Worm (Caenorhabditis elegans) whole organism, L2 larva: Measurements from ENCODE around the gene dos-2.
A peak's percentile ranks its signal among the peaks of the same experiment; 100 is the strongest.

Experiments used
- C34F6.9 ChIP-seq: fragments of 150-350 bp; optimal IDR thresholded peaks from 2 replicates; lab custom pipeline; 2014; ENCODE audit warnings: missing biosample characterization, missing genetic modification characterization
- R02D3.7 ChIP-seq: fragments of 150-350 bp; optimal IDR thresholded peaks from 2 replicates; lab custom pipeline; 2014; ENCODE audit warnings: missing biosample characterization, missing genetic modification characterization
- ZK546.5 ChIP-seq: sonication (generic microtip); optimal IDR thresholded peaks from 2 replicates; lab custom pipeline; 2017; ENCODE audit warnings: missing biosample characterization, missing genetic modification characterization
- alr-1 ChIP-seq: fragments of 150-350 bp; optimal IDR thresholded peaks from 2 replicates; lab custom pipeline; 2014; ENCODE audit warnings: missing biosample characterization, missing genetic modification characterization
- ceh-82 ChIP-seq: fragments of 150-350 bp; optimal IDR thresholded peaks from 2 replicates; lab custom pipeline; 2014; ENCODE audit warnings: missing biosample characterization, missing genetic modification characterization
- crh-2 ChIP-seq: sonication (generic microtip); optimal IDR thresholded peaks from 2 replicates; lab custom pipeline; 2017; ENCODE audit warnings: missing biosample characterization, missing genetic modification characterization
- dmd-4 ChIP-seq: sonication (generic microtip); optimal IDR thresholded peaks from 2 replicates; lab custom pipeline; 2017; ENCODE audit warnings: missing biosample characterization, missing genetic modification characterization
- elt-1 ChIP-seq: fragments of 150-350 bp; optimal IDR thresholded peaks from 2 replicates; lab custom pipeline; 2014; ENCODE audit warnings: missing biosample characterization, missing genetic modification characterization
- fos-1 ChIP-seq: fragments of 150-350 bp; optimal IDR thresholded peaks from 2 replicates; lab custom pipeline; 2014; ENCODE audit warnings: missing biosample characterization, missing genetic modification characterization
- gmeb-1 ChIP-seq: fragments of 150-350 bp; optimal IDR thresholded peaks from 2 replicates; lab custom pipeline; 2014; ENCODE audit warnings: missing biosample characterization, missing genetic modification characterization
- lin-11 ChIP-seq: fragments of 150-350 bp; sonication (generic microtip); optimal IDR thresholded peaks from 2 replicates; lab custom pipeline; 2014; ENCODE audit warnings: missing biosample characterization, missing genetic modification characterization, inconsistent platforms, mixed read lengths
- lsy-2 ChIP-seq, 2 experiments: fragments of 150-350 bp in 1 of 2; sonication (generic microtip) in 1 of 2; optimal IDR thresholded peaks; 2 replicates each; lab custom pipeline; 2014 to 2017; ENCODE audit warnings: missing biosample characterization in 2 of 2, missing genetic modification characterization in 2 of 2
- mbf-1 ChIP-seq: sonication (generic microtip); optimal IDR thresholded peaks from 2 replicates; lab custom pipeline; 2017; ENCODE audit warnings: missing biosample characterization, missing genetic modification characterization
- nhr-11 ChIP-seq: fragments of 150-350 bp; optimal IDR thresholded peaks from 2 replicates; lab custom pipeline; 2014; ENCODE audit warnings: missing biosample characterization, missing genetic modification characterization
- nhr-12 ChIP-seq: fragments of 150-350 bp; optimal IDR thresholded peaks from 2 replicates; lab custom pipeline; 2014; ENCODE audit warnings: missing biosample characterization, missing genetic modification characterization
- nhr-129 ChIP-seq: fragments of 150-350 bp; optimal IDR thresholded peaks from 2 replicates; lab custom pipeline; 2014; ENCODE audit warnings: missing biosample characterization, missing genetic modification characterization
- nhr-21 ChIP-seq: fragments of 150-350 bp; optimal IDR thresholded peaks from 2 replicates; lab custom pipeline; 2014; ENCODE audit warnings: missing biosample characterization, missing genetic modification characterization
- nhr-23 ChIP-seq: fragments of 150-350 bp; optimal IDR thresholded peaks from 2 replicates; lab custom pipeline; 2014; ENCODE audit warnings: missing biosample characterization, missing genetic modification reagents, missing genetic modification characterization
- nhr-237 ChIP-seq: fragments of 150-350 bp; optimal IDR thresholded peaks from 2 replicates; lab custom pipeline; 2014; ENCODE audit warnings: missing biosample characterization, missing genetic modification characterization
- nhr-25 ChIP-seq: fragments of 150-350 bp; sonication (generic microtip); optimal IDR thresholded peaks from 3 replicates; lab custom pipeline; 2014; ENCODE audit warnings: missing biosample characterization, missing genetic modification characterization
- nhr-6 ChIP-seq: fragments of 150-350 bp; optimal IDR thresholded peaks from 2 replicates; lab custom pipeline; 2014; ENCODE audit warnings: missing biosample characterization, missing genetic modification characterization
- nhr-77 ChIP-seq: fragments of 150-350 bp; optimal IDR thresholded peaks from 2 replicates; lab custom pipeline; 2014; ENCODE audit warnings: missing biosample characterization, missing genetic modification characterization
- skn-1 ChIP-seq: sonication (generic microtip); optimal IDR thresholded peaks from 2 replicates; lab custom pipeline; 2017; ENCODE audit warnings: missing biosample characterization, missing genetic modification characterization
- sma-9 ChIP-seq, 2 experiments: fragments of 150-350 bp in 1 of 2; sonication (generic microtip) in 1 of 2; optimal IDR thresholded peaks; 2 replicates each; lab custom pipeline; 2014 to 2016; ENCODE audit warnings: missing genetic modification characterization in 2 of 2, mild to moderate bottlenecking in 1 of 2, missing biosample characterization in 1 of 2, missing compliant biosample characterization in 1 of 2, missing genetic modification reagents in 1 of 2, moderate library complexity in 1 of 2
- snpc-4 ChIP-seq: fragments of 150-350 bp; optimal IDR thresholded peaks from 2 replicates; lab custom pipeline; 2014; ENCODE audit warnings: missing biosample characterization, missing genetic modification characterization
- unc-55 ChIP-seq: fragments of 150-350 bp; sonication (generic microtip); optimal IDR thresholded peaks from 3 replicates; lab custom pipeline; 2014; ENCODE audit warnings: missing biosample characterization, missing genetic modification reagents, missing genetic modification characterization
- zag-1 ChIP-seq: fragments of 150-350 bp; optimal IDR thresholded peaks from 2 replicates; lab custom pipeline; 2014; ENCODE audit warnings: missing biosample characterization, missing genetic modification characterization
- ztf-1 ChIP-seq: fragments of 200-800 bp; sonication (Bioruptor generic); conservative IDR thresholded peaks from 2 replicates; pipeline ENCODE4 v1.3.6; 2022; ENCODE audit warnings: missing genetic modification characterization, missing compliant biosample characterization
- ztf-4 ChIP-seq: fragments of 150-350 bp; optimal IDR thresholded peaks from 2 replicates; lab custom pipeline; 2014; ENCODE audit warnings: missing biosample characterization, missing genetic modification characterization

Gene dos-2

DNA sequence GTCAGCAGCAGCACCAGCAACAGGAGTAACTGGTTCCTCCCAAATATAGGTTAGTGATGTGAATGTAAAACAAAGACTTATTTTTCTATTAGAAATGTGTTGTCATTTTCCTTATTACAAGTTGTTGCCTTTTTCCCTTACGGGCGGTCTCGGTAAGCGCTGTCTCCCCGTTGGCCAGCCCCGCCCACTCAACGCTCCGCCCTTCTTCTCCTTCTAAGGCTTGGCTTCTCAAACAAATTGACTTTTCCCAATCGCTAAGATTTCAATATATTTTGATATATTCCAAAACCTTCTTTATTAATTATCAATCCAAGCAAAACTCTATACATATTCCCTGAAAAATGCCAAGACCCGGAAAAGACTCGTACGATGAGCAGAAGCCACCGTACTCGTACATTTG, 6.3 kb downstream of the dos-2 start, which contains the start of gene lin-31:
lin-31 (plus strand) TSS at position 237 of the 400 bp plus-strand sequence.
- TF ChIP-seq lsy-2 (tag; optimal IDR thresholded peaks at IDR 0.05; lab: Kevin White, UChicago) (no peak), R02D3.7 (tag; lab: Kevin White, UChicago) (no peak), alr-1 (no peak)

DNA sequence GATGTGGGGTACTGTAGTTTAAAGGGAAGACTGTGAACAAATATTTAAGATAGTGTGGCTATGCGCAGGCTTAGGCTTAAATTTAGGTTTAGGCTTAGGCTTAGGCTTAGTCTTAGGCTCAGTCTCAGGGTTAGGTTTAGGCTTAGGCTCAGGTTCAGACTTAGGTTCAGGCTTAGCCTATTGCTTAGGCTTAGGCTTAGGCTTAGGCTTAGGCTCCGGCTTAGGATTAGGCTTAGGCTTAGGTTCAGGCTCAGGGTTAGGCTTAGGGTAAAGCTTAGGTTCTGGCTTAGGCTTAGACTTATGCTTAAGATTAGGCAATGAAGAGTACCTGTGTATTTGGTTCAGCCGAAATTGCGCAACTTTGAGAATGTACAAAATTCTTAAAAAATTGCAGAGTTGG, 8.2 kb downstream of the dos-2 start:
- TF ChIP-seq nhr-77, result no peak
- no peak for TF ChIP-seq ztf-1 (GFP tag; lab: Robert Waterston, UW)
- no peak for TF ChIP-seq nhr-12
- TF ChIP-seq nhr-6 (tag; lab: Kevin White, UChicago), result no peak
- no peak for TF ChIP-seq alr-1
- no peak for TF ChIP-seq dmd-4
- no peak for TF ChIP-seq unc-55 (GFP tag; lab: Kevin White, UChicago)
- TF ChIP-seq gmeb-1, result no peak
- no peak for TF ChIP-seq ZK546.5 (tag; lab: Kevin White, UChicago)
- no peak for TF ChIP-seq skn-1
- TF ChIP-seq ceh-82 (tag; lab: Kevin White, UChicago), result no peak
- no peak for TF ChIP-seq ztf-4
- no peak for TF ChIP-seq nhr-21 (tag; lab: Kevin White, UChicago)
- TF ChIP-seq nhr-25 (tag; lab: Kevin White, UChicago), result no peak
- no peak for TF ChIP-seq mbf-1 (tag; lab: Kevin White, UChicago)
- no peak for TF ChIP-seq sma-9 (GFP tag; optimal IDR thresholded peaks at IDR 0.05; lab: Kevin White, UChicago)
- TF ChIP-seq sma-9 (tag; optimal IDR thresholded peaks at IDR 0.05; lab: Kevin White, UChicago), result no peak

DNA sequence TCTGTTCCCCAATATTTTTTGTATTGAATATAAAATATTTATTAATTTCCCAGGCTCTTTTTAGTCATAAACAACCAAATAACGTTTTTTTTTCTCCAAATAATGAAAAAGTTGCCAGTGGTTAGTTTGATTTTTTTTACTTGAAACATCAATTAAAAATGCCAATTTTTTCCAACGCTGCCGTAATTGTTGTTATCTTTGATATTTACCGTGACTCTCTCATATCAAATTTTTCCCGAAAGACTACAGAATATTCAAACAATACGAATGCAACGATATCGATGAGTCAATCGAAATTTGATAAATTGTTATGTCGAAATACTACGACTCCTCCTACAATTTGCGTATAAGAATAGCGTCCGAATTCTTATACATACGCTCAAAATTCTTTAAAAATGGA, 10.9 kb downstream of the dos-2 start, which contains the start of gene K10G6.5:
K10G6.5 (plus strand) TSS at position 345 of the 400 bp plus-strand sequence.
- TF ChIP-seq zag-1 (no peak), nhr-23 (no peak), fos-1 (tag; lab: Kevin White, UChicago) (peak; percentile 49)

DNA sequence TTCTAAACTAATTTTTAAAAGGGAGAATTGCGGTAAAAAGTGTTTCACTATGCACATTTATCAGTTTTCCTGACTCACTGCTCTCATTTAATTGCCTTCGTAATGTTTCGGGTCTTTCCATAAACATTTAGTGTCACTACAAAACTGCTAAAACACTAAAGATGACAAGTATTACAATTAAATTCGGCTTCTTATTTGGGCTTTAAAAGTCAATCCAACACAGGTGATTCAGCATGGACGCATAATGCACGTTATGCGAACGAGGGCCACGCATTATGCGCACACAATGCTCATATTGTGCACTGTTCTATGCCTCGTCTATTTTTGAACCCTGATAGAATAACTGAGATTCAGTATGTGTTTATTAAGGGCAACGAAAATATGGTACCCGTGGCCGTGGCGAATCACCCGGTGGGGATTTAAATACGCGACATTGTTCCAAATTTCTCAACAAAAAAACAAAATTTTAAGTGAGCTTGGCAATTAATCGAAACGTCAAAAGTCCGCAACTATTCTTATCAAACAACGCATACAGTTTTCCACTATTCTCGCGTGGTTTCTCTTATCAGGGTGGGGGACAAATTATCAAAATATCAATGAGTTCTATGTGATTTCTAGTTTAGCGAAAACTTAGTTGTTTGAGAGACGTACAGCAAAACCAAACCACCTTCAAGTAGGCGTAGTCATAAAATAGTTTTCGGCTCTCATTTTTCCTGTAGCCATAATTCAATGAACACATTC, 13.8 kb downstream of the dos-2 start, which contains the start of gene Y14H12A.2:
Y14H12A.2 (minus strand) TSS at position 51 of the 741 bp plus-strand sequence.
- TF ChIP-seq ZK546.5 (tag; lab: Kevin White, UChicago) (no peak), nhr-129 (tag; lab: Kevin White, UChicago) (no peak), gmeb-1 (peak; percentile 26), nhr-11 (no peak), unc-55 (GFP tag; lab: Kevin White, UChicago) (no peak), snpc-4 (tag; lab: Kevin White, UChicago) (no peak), fos-1 (tag; lab: Kevin White, UChicago) (peak; percentile 78), crh-2 (tag; lab: Kevin White, UChicago) (peak; percentile 24), sma-9 (GFP tag; optimal IDR thresholded peaks at IDR 0.05; lab: Kevin White, UChicago) (peak; percentile 47), sma-9 (tag; optimal IDR thresholded peaks at IDR 0.05; lab: Kevin White, UChicago) (no peak), lsy-2 (tag; optimal IDR thresholded peaks at IDR 0.05; lab: Kevin White, UChicago) (no peak)

DNA sequence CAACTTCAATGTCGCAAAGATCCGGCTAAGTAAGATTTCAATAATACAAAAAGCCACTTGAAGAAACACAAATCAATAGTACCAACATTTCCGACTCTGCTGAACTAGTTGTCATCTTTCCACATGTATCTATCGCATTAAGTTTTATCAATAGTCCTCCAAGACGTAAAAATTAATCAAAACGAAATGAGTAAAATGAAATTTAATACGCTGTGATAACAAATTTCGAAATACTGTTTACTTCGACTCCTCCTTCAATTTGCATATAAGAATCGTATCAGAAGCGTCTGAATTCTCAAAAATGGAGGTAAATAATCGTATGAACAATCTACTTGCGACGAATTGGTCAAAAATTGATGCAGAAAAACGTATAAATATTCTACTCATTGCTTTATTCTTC, 14.7 kb downstream of the dos-2 start:
- no peak for TF ChIP-seq elt-1
- TF ChIP-seq fos-1 (tag; lab: Kevin White, UChicago), result peak; percentile 81
- TF ChIP-seq, all 48 proteins: peak for 1

DNA sequence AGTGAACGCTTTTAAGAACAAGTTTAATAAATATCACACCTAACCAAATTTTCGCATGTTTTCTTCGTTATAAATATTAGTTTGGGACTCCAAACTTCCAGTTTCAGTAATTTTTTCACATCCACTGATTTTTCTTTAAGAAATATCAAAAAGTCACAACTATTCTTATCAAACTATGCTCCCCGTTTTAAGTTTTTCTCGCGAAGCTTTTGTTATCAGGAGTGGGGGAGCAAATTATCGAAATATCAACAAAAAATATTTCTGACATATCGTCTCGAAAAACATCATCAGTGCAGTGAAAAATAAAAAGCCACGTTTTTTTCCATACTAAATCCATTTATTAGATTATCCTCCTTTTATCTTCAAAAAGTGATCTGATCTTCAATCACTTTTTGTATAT, 16.0 kb downstream of the dos-2 start:
- TF ChIP-seq fos-1 (tag; lab: Kevin White, UChicago), result peak; percentile 61
- no peak for TF ChIP-seq nhr-237 (tag; lab: Kevin White, UChicago)

DNA sequence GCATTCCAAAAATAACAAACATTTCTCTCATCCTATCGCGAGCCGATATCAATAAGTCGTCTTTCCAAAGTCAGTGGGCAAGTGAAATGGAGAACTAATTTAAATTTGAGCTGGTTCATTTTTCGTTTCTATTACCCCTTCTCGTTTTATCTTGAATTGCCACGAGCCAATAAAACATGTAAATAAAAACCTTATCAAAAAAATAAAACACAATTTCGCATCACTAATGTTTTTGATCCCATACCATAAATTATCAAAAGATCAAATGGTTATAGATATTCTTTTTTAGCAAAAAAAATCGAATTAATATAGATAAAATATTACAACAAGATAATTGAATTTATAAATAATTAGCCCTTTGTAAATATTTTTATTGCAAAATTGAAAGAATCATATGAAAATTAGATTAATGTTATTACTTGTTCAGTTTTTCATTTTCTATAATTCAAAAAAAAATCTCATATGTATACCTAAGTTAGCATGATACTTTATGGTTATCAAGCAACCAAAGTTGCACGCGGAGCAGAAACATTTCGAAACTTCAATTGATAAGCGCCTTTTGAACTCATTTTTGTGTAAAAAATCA, 16.7 kb downstream of the dos-2 start, which contains the start of gene Y14H12A.1:
Y14H12A.1 (plus strand) TSS at position 536 of the 586 bp plus-strand sequence.
- TF ChIP-seq C34F6.9 (tag; lab: Kevin White, UChicago) (no peak), zag-1 (no peak), R02D3.7 (tag; lab: Kevin White, UChicago) (no peak), nhr-12 (no peak), lin-11 (tag; lab: Kevin White, UChicago) (no peak), nhr-129 (tag; lab: Kevin White, UChicago) (no peak), gmeb-1 (no peak), nhr-23 (no peak), nhr-11 (no peak)
